Worm (Caenorhabditis elegans) whole organism, L4 larva: ENCODE results near the gene E02H9.7.
"Not testable (repeated sequence)": the region's sequence is repeated elsewhere in the genome, so short reads cannot be mapped to it uniquely, and the experiment has no call there.

Source experiments
- F49E8.2 ChIP-seq: sonication (generic microtip); optimal IDR thresholded peaks from 2 replicates; lab custom pipeline; 2016; ENCODE audit warnings: missing compliant biosample characterization, mild to moderate bottlenecking, missing genetic modification characterization, borderline replicate concordance
- R02D3.7 ChIP-seq: fragments of 150-350 bp; sonication (generic microtip); optimal IDR thresholded peaks from 3 replicates; lab custom pipeline; 2014; ENCODE audit warnings: missing biosample characterization, missing genetic modification characterization
- T20F7.1 ChIP-seq: fragments of 200-800 bp; sonication (Bioruptor generic); optimal IDR thresholded peaks from 2 replicates; lab custom pipeline; 2018; ENCODE audit warnings: mild to moderate bottlenecking, missing genetic modification characterization, missing compliant biosample characterization
- aly-2 ChIP-seq: sonication (generic microtip); optimal IDR thresholded peaks from 2 replicates; lab custom pipeline; 2018; ENCODE audit warnings: missing biosample characterization, missing genetic modification characterization
- arid-1 ChIP-seq: fragments of 200-800 bp; sonication (Bioruptor generic); conservative IDR thresholded peaks from 2 replicates; pipeline ENCODE4 v1.3.6; 2022; ENCODE audit warnings: missing genetic modification reagents, missing genetic modification characterization, missing compliant biosample characterization
- ceh-32 ChIP-seq: sonication (generic microtip); optimal IDR thresholded peaks from 2 replicates; lab custom pipeline; 2016; ENCODE audit warnings: mild to moderate bottlenecking, missing genetic modification characterization, missing compliant biosample characterization; ENCODE audit not compliant: poor library complexity
- ctbp-1 ChIP-seq: fragments of 200-800 bp; sonication (Bioruptor generic); IDR thresholded peaks from 2 replicates; pipeline ENCODE4 v1.3.6; 2022; ENCODE audit warnings: missing genetic modification reagents, missing genetic modification characterization, missing compliant biosample characterization
- dmd-6 ChIP-seq: fragments of 200-800 bp; sonication (Bioruptor generic); IDR thresholded peaks from 2 replicates; pipeline ENCODE4 v1.3.6; 2022; ENCODE audit warnings: missing genetic modification reagents, missing genetic modification characterization, missing compliant biosample characterization
- dmd-8 ChIP-seq: fragments of 200-800 bp; sonication (Bioruptor generic); IDR thresholded peaks from 2 replicates; pipeline ENCODE4 v1.3.6; 2022; ENCODE audit warnings: missing genetic modification characterization, missing compliant biosample characterization
- egl-43 ChIP-seq: fragments of 200-800 bp; sonication (Bioruptor generic); IDR thresholded peaks from 2 replicates; pipeline ENCODE4 v1.3.6; 2022; ENCODE audit warnings: missing genetic modification reagents, missing genetic modification characterization, missing compliant biosample characterization
- gei-8 ChIP-seq: fragments of 200-800 bp; sonication (Bioruptor generic); optimal IDR thresholded peaks from 2 replicates; lab custom pipeline; 2018; ENCODE audit warnings: mild to moderate bottlenecking, missing genetic modification characterization, missing compliant biosample characterization
- hif-1 ChIP-seq, 2 experiments: sonication (generic microtip); optimal IDR thresholded peaks; 2 replicates each; lab custom pipeline; 2016 to 2017; ENCODE audit warnings: missing compliant biosample characterization in 2 of 2, missing genetic modification characterization in 2 of 2, missing genetic modification reagents in 2 of 2, missing genotype in 2 of 2, mild to moderate bottlenecking in 1 of 2
- lim-7 ChIP-seq: fragments of 200-800 bp; sonication (Bioruptor generic); IDR thresholded peaks from 2 replicates; pipeline ENCODE4 v1.3.6; 2022; ENCODE audit warnings: missing genetic modification characterization, missing compliant biosample characterization
- lin-29 ChIP-seq: fragments of 200-800 bp; sonication (Bioruptor generic); IDR thresholded peaks from 2 replicates; pipeline ENCODE4 v1.3.6; 2022; ENCODE audit warnings: missing genetic modification reagents, missing genetic modification characterization, missing compliant biosample characterization
- lin-38 ChIP-seq: fragments of 200-800 bp; sonication (Bioruptor generic); IDR thresholded peaks from 2 replicates; pipeline ENCODE4 v1.3.6; 2022; ENCODE audit warnings: missing genetic modification reagents, missing genetic modification characterization, missing compliant biosample characterization
- lsy-2 ChIP-seq, 2 experiments: fragments of 150-350 bp in 1 of 2; sonication (generic microtip) in 1 of 2; optimal IDR thresholded peaks; 2 replicates each; lab custom pipeline; 2014 to 2017; ENCODE audit warnings: missing biosample characterization in 2 of 2, missing genetic modification characterization in 2 of 2
- madf-5 ChIP-seq, 2 experiments: fragments of 200-800 bp; sonication (Bioruptor generic); IDR thresholded peaks; 2 replicates each; pipeline ENCODE4 v1.3.6; 2022; ENCODE audit warnings: missing compliant biosample characterization in 2 of 2, missing genetic modification characterization in 2 of 2
- nhr-10 ChIP-seq: fragments of 150-350 bp; optimal IDR thresholded peaks from 2 replicates; lab custom pipeline; 2014; ENCODE audit warnings: missing biosample characterization, missing genetic modification characterization
- nhr-11 ChIP-seq: fragments of 150-350 bp; optimal IDR thresholded peaks from 2 replicates; lab custom pipeline; 2014; ENCODE audit warnings: missing biosample characterization, missing genetic modification characterization
- nhr-237 ChIP-seq: sonication (generic microtip); optimal IDR thresholded peaks from 2 replicates; lab custom pipeline; 2017; ENCODE audit warnings: missing biosample characterization, missing genetic modification characterization
- nhr-42 ChIP-seq: fragments of 200-800 bp; sonication (Bioruptor generic); IDR thresholded peaks from 2 replicates; pipeline ENCODE4 v1.3.6; 2022; ENCODE audit warnings: missing genetic modification characterization, missing compliant biosample characterization
- pha-4 ChIP-seq, 2 experiments: fragments of 150-350 bp in 1 of 2; fragments of 200-800 bp in 1 of 2; sonication (Bioruptor generic) in 1 of 2; IDR thresholded peaks in 1 of 2; optimal IDR thresholded peaks in 1 of 2; 2 replicates each; pipeline versions ENCODE4 v1.3.6 to Lab custom; 2014 to 2022; ENCODE audit warnings: missing genetic modification characterization in 2 of 2, missing genetic modification reagents in 2 of 2, missing biosample characterization in 1 of 2, missing compliant biosample characterization in 1 of 2
- pqm-1 ChIP-seq: sonication (generic microtip); optimal IDR thresholded peaks from 2 replicates; lab custom pipeline; 2017; ENCODE audit warnings: missing biosample characterization, missing genetic modification characterization
- saeg-2 ChIP-seq: fragments of 200-800 bp; sonication (Bioruptor generic); IDR thresholded peaks from 2 replicates; pipeline ENCODE4 v1.3.6; 2022; ENCODE audit warnings: missing genetic modification reagents, missing genetic modification characterization, missing compliant biosample characterization
- sdz-12 ChIP-seq: fragments of 200-800 bp; sonication (Bioruptor generic); optimal IDR thresholded peaks from 2 replicates; lab custom pipeline; 2018; ENCODE audit warnings: mild to moderate bottlenecking, missing genetic modification characterization, missing compliant biosample characterization
- set-16 ChIP-seq: fragments of 200-800 bp; sonication (Bioruptor generic); IDR thresholded peaks from 2 replicates; pipeline ENCODE4 v1.3.6; 2022; ENCODE audit warnings: missing genetic modification reagents, missing genetic modification characterization, missing compliant biosample characterization
- snpc-1.2 ChIP-seq: fragments of 200-800 bp; sonication (Bioruptor generic); IDR thresholded peaks from 2 replicates; pipeline ENCODE4 v1.3.6; 2022; ENCODE audit warnings: missing genetic modification reagents, missing genetic modification characterization, missing compliant biosample characterization
- tag-97 ChIP-seq: fragments of 200-800 bp; sonication (Bioruptor generic); IDR thresholded peaks from 2 replicates; pipeline ENCODE4 v1.3.6; 2022; ENCODE audit warnings: missing genetic modification characterization, missing compliant biosample characterization
- tra-1 ChIP-seq: fragments of 200-800 bp; sonication (Bioruptor generic); IDR thresholded peaks from 2 replicates; pipeline ENCODE4 v1.3.6; 2022; ENCODE audit warnings: missing genetic modification reagents, missing genetic modification characterization, missing compliant biosample characterization
- vab-7 ChIP-seq: fragments of 200-800 bp; sonication (Bioruptor generic); IDR thresholded peaks from 2 replicates; pipeline ENCODE4 v1.3.6; 2022; ENCODE audit warnings: missing genetic modification reagents, missing genetic modification characterization, missing compliant biosample characterization
- zfp-3 ChIP-seq: fragments of 200-800 bp; sonication (Bioruptor generic); conservative IDR thresholded peaks from 2 replicates; pipeline ENCODE4 v1.3.6; 2022; ENCODE audit warnings: missing genetic modification reagents, missing genetic modification characterization, missing compliant biosample characterization
- zip-2 ChIP-seq: fragments of 150-350 bp; optimal IDR thresholded peaks from 2 replicates; lab custom pipeline; 2014; ENCODE audit warnings: missing biosample characterization, missing genetic modification characterization

The E02H9.7 gene

DNA sequence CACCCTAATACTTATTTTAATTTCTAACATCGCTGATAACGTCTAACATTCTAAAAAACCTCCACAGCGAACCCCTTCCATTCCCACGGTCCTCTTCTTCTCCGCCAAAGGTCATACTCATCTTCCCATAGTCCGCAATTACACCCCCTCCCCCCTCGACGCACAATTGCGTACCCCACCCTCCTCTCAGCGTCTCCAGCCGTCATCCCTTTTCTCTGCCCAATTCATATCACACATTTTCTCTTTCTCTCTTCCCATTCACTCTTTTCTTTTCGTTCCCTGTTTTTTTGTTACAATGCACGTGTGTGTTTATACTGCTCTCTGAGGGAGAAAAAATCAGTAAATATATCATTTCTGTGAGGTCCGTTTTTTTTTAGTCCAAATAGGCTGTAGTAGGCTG is 26.4 kb upstream of the E02H9.7 start (continued):
- TF ChIP-seq pha-4 (GFP tag; IDR thresholded peaks at IDR 0.05; lab: Robert Waterston, UW) (no peak; the same call in 1 of the 2 replicates), pha-4 (tag; optimal IDR thresholded peaks at IDR 0.05; lab: Kevin White, UChicago) (peak; percentile 72), tag-97 (no peak), hif-1 (tag; optimal IDR thresholded peaks at IDR 0.05; lab: Kevin White, UChicago) (peak in 1 of 2 experiments; percentile 80), zfp-3 (GFP tag; lab: Robert Waterston, UW) (no peak), lsy-2 (tag; optimal IDR thresholded peaks at IDR 0.05; lab: Kevin White, UChicago) (peak in 1 of 2 experiments; percentile 73)

DNA sequence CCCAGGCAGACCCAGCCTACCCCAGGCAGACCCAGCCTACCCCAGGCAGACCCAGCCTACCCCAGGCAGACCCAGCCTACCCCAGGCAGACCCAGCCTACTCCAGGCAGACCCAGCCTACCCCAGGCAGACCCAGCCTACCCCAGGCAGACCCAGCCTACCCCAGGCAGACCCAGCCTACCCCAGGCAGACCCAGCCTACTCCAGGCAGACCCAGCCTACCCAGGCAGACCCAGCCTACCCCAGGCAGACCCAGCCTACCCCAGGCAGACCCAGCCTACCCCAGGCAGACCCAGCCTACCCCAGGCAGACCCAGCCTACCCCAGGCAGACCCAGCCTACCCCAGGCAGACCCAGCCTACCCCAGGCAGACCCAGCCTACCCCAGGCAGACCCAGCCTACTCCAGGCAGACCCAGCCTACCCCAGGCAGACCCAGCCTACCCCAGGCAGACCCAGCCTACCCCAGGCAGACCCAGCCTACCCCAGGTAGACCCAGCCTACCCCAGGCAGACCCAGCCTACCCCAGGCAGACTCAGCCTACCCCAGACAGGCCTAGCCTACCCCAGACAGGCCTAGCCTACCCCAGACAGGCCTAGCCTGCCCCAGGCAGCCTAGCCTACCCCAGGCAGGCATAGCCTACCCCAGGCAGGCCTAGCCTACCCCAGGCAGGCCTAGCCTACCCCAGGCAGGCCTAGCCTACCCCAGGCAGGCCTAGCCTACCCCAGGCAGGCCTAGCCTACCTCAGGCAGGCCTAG is 25.5 kb upstream of the E02H9.7 start:
- peak; percentile 74 for TF ChIP-seq set-16 (GFP tag; lab: Robert Waterston, UW)

DNA sequence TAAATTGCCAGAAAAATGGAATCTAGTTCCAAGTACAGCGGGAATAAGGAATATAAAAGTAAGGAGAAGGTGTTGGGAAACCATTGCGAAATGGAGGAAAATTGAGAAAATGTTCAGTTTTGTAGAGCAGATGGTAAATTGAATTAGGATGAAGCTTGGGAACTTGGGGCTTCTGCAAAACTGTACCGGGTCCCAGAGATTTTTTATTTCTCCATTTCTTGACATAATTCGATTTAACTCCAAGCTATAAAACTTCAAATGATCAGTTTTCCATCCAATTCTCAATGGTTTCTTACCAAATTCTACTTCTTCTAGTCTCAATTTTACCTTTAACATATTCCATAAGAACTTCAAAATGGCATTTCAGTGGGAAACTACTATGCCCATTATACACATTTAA is 22.7 kb upstream of the E02H9.7 start, which contains the start of the genes E02H9.9 and E02H9.1:
Gene E02H9.9 (minus strand): TSS at position 101 of the 400 bp plus-strand sequence.
Gene E02H9.1 (plus strand): TSS at position 285 of the 400 bp plus-strand sequence.
- TF ChIP-seq sdz-12 (no peak), aly-2 (tag; lab: Kevin White, UChicago) (no peak), nhr-10 (no peak), R02D3.7 (tag; lab: Kevin White, UChicago) (no peak), dmd-8 (no peak), nhr-11 (no peak), vab-7 (GFP tag; lab: Robert Waterston, UW) (no peak), T20F7.1 (GFP tag; lab: Kevin White, UChicago) (no peak), ctbp-1 (GFP tag; lab: Robert Waterston, UW) (no peak), ceh-32 (tag; lab: Kevin White, UChicago) (no peak), lim-7 (GFP tag; lab: Robert Waterston, UW) (no peak), madf-5 (GFP tag; IDR thresholded peaks at IDR 0.05; lab: Robert Waterston, UW) (no peak), nhr-237 (tag; lab: Kevin White, UChicago) (no peak), zip-2 (tag; lab: Kevin White, UChicago) (no peak), tra-1 (GFP tag; lab: Robert Waterston, UW) (no peak), F49E8.2 (tag; lab: Kevin White, UChicago) (no peak), lin-29 (no peak), gei-8 (GFP tag; lab: Kevin White, UChicago) (no peak), nhr-42 (no peak), arid-1 (GFP tag; lab: Robert Waterston, UW) (no peak)

DNA sequence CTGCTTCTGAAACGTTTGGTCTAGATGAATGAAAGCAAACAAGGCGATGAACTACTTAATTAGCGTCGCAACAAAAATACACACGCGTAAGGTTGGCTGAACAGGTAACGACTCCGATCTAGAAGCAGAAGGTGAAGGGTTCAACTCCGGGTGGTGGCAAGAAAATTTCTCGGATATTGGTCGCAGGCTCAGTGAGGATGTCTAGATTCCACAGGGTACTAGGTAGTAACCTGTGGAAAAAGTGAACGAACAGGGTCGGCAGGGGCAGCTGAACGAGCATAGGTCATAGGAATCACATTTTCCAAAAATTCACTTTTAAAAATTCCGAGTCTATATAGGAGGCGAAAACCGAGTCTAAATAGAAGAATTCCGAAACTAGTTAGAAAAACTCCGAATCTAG is 14.9 kb upstream of the E02H9.7 start:
- 0 out of 2 replicates have a peak, but pooled peaks have one; percentile 20 for TF ChIP-seq saeg-2 (GFP tag; lab: Robert Waterston, UW)
- TF ChIP-seq lim-7 (GFP tag; lab: Robert Waterston, UW): 0 out of 2 replicates have a peak, but pooled peaks have one; percentile 18
- TF ChIP-seq pha-4 (GFP tag; IDR thresholded peaks at IDR 0.05; lab: Robert Waterston, UW): 0 out of 2 replicates have a peak, but pooled peaks have one; percentile 36
- not testable (repeated sequence) for TF ChIP-seq pha-4 (tag; optimal IDR thresholded peaks at IDR 0.05; lab: Kevin White, UChicago)
- 0 out of 2 replicates have a peak, but pooled peaks have one; percentile 31 for TF ChIP-seq snpc-1.2 (GFP tag; lab: Robert Waterston, UW)
- TF ChIP-seq dmd-8: peak; percentile 77
- TF ChIP-seq egl-43 (GFP tag; lab: Robert Waterston, UW): 0 out of 2 replicates have a peak, but pooled peaks have one; percentile 57
- peak; percentile 64 for TF ChIP-seq lin-38 (GFP tag; lab: Robert Waterston, UW)
- TF ChIP-seq, all 104 proteins: peak for 7; not testable (repeated sequence) for 97

ce11 chrIII:2458742-2459141 is 13.3 kb upstream of the E02H9.7 start, which contains the start of gene E02H9.3:
TSS of gene E02H9.3 (plus strand) at chrIII:2459042.
- TF ChIP-seq dmd-6 (GFP tag; lab: Robert Waterston, UW) (0 out of 2 replicates have a peak, but pooled peaks have one; percentile 10), pqm-1 (peak; percentile 10)
